Worm (Caenorhabditis elegans): Measurements from ENCODE around the gene Y37E11AL.2.

The Y37E11AL.2 gene

ce11 chrIV:3736244-3736643, 37.9 kb downstream of the Y37E11AL.2 start:
- TF ChIP-seq sea-1 (GFP tag; conservative IDR thresholded peaks at IDR 0.05) (no peak), hmg-4 (GFP tag; optimal IDR thresholded peaks at IDR 0.05) (no peak), F13C5.2 (tag; optimal IDR thresholded peaks at IDR 0.05) (no peak), tbx-11 (GFP tag; IDR thresholded peaks at IDR 0.05) (no peak), flt-1 (GFP tag; IDR thresholded peaks at IDR 0.05) (no peak), ama-1 (optimal IDR thresholded peaks at IDR 0.05) (no peak), ceh-13 (GFP tag; optimal IDR thresholded peaks at IDR 0.05) (no peak), tbx-37 (GFP tag; conservative IDR thresholded peaks at IDR 0.05) (no peak), ceh-36 (tag; optimal IDR thresholded peaks at IDR 0.05) (no peak), B0310.2 (tag; optimal IDR thresholded peaks at IDR 0.05) (no peak), aly-1 (tag; optimal IDR thresholded peaks at IDR 0.05) (no peak), hnd-1 (tag; optimal IDR thresholded peaks at IDR 0.05) (no peak), hmbx-1 (tag; optimal IDR thresholded peaks at IDR 0.05) (no peak), tra-4 (tag; optimal IDR thresholded peaks at IDR 0.05) (no peak), scrt-1 (GFP tag; IDR thresholded peaks at IDR 0.05) (no peak), ets-7 (tag; optimal IDR thresholded peaks at IDR 0.05) (no peak)

ce11 chrIV:3738655-3739403, 40.5 kb downstream of the Y37E11AL.2 start, which contains the start of gene nape-2:
TSS of gene nape-2 (minus strand) at chrIV:3738925.
- TF ChIP-seq aly-1 (tag; optimal IDR thresholded peaks at IDR 0.05), result no peak
- TF ChIP-seq scrt-1 (GFP tag; IDR thresholded peaks at IDR 0.05), result no peak
- TF ChIP-seq ets-7 (tag; optimal IDR thresholded peaks at IDR 0.05), result no peak
- TF ChIP-seq hmbx-1 (tag; optimal IDR thresholded peaks at IDR 0.05), result no peak

ce11 chrIV:3740830-3741477, 42.7 kb downstream of the Y37E11AL.2 start, which contains the start of gene nape-1:
TSS of gene nape-1 (minus strand) at chrIV:3740880.
- TF ChIP-seq tbx-11 (GFP tag; IDR thresholded peaks at IDR 0.05) (no peak), ceh-13 (GFP tag; optimal IDR thresholded peaks at IDR 0.05) (no peak), hmg-4 (GFP tag; optimal IDR thresholded peaks at IDR 0.05) (no peak), F13C5.2 (tag; optimal IDR thresholded peaks at IDR 0.05) (no peak), hmbx-1 (tag; optimal IDR thresholded peaks at IDR 0.05) (no peak), pes-1 (GFP tag; IDR thresholded peaks at IDR 0.05) (no peak), sea-1 (GFP tag; conservative IDR thresholded peaks at IDR 0.05) (no peak), aly-1 (tag; optimal IDR thresholded peaks at IDR 0.05) (no peak), hnd-1 (tag; optimal IDR thresholded peaks at IDR 0.05) (no peak), ama-1 (optimal IDR thresholded peaks at IDR 0.05) (no peak), flt-1 (GFP tag; IDR thresholded peaks at IDR 0.05) (no peak), ceh-36 (tag; optimal IDR thresholded peaks at IDR 0.05) (no peak), tbx-37 (GFP tag; conservative IDR thresholded peaks at IDR 0.05) (no peak), B0310.2 (tag; optimal IDR thresholded peaks at IDR 0.05) (no peak), tra-4 (tag; optimal IDR thresholded peaks at IDR 0.05) (no peak), ets-7 (tag; optimal IDR thresholded peaks at IDR 0.05) (no peak), scrt-1 (GFP tag; IDR thresholded peaks at IDR 0.05) (no peak)

ce11 chrIV:3741874-3742273, 43.6 kb downstream of the Y37E11AL.2 start:
- no peak for TF ChIP-seq flt-1 (GFP tag; IDR thresholded peaks at IDR 0.05)
- no peak for TF ChIP-seq hnd-1 (tag; optimal IDR thresholded peaks at IDR 0.05)
- no peak for TF ChIP-seq hmbx-1 (tag; optimal IDR thresholded peaks at IDR 0.05)
- no peak for TF ChIP-seq ama-1 (optimal IDR thresholded peaks at IDR 0.05)
- no peak for TF ChIP-seq ceh-13 (GFP tag; optimal IDR thresholded peaks at IDR 0.05)
- TF ChIP-seq scrt-1 (GFP tag; IDR thresholded peaks at IDR 0.05), result no peak
- TF ChIP-seq aly-1 (tag; optimal IDR thresholded peaks at IDR 0.05), result no peak
- no peak for TF ChIP-seq tra-4 (tag; optimal IDR thresholded peaks at IDR 0.05)

ce11 chrIV:3742426-3742839, 44.1 kb downstream of the Y37E11AL.2 start:
- TF ChIP-seq F13C5.2 (tag; optimal IDR thresholded peaks at IDR 0.05), result peak; percentile 28
- peak; percentile 73 for TF ChIP-seq hmg-4 (GFP tag; optimal IDR thresholded peaks at IDR 0.05)
- no peak for TF ChIP-seq hmbx-1 (tag; optimal IDR thresholded peaks at IDR 0.05)

- no peak for TF ChIP-seq tbx-11 (GFP tag; IDR thresholded peaks at IDR 0.05)
- no peak for TF ChIP-seq B0310.2 (tag; optimal IDR thresholded peaks at IDR 0.05)
- TF ChIP-seq hmg-4 (GFP tag; optimal IDR thresholded peaks at IDR 0.05), result no peak
- no peak for TF ChIP-seq scrt-1 (GFP tag; IDR thresholded peaks at IDR 0.05)
- TF ChIP-seq hmbx-1 (tag; optimal IDR thresholded peaks at IDR 0.05), result no peak
- no peak for TF ChIP-seq aly-1 (tag; optimal IDR thresholded peaks at IDR 0.05)
- TF ChIP-seq sea-1 (GFP tag; conservative IDR thresholded peaks at IDR 0.05), result no peak
- no peak for TF ChIP-seq F13C5.2 (tag; optimal IDR thresholded peaks at IDR 0.05)
- TF ChIP-seq ama-1 (optimal IDR thresholded peaks at IDR 0.05), result no peak
- TF ChIP-seq pes-1 (GFP tag; IDR thresholded peaks at IDR 0.05), result no peak
- no peak for TF ChIP-seq tbx-37 (GFP tag; conservative IDR thresholded peaks at IDR 0.05)
- no peak for TF ChIP-seq ceh-13 (GFP tag; optimal IDR thresholded peaks at IDR 0.05)
- no peak for TF ChIP-seq tra-4 (tag; optimal IDR thresholded peaks at IDR 0.05)
These were observed 45.4 kb downstream of the Y37E11AL.2 start, which contains the start of gene siah-1 for ce11 chrIV:3743748-3744147. TSS of gene siah-1 (plus strand) at chrIV:3744048.

- TF ChIP-seq pes-1 (GFP tag; IDR thresholded peaks at IDR 0.05), result no peak
- no peak for TF ChIP-seq B0310.2 (tag; optimal IDR thresholded peaks at IDR 0.05)
- TF ChIP-seq sea-1 (GFP tag; conservative IDR thresholded peaks at IDR 0.05), result no peak
- no peak for TF ChIP-seq tra-4 (tag; optimal IDR thresholded peaks at IDR 0.05)
- no peak for TF ChIP-seq ets-7 (tag; optimal IDR thresholded peaks at IDR 0.05)
- no peak for TF ChIP-seq ceh-13 (GFP tag; optimal IDR thresholded peaks at IDR 0.05)
- TF ChIP-seq tbx-37 (GFP tag; conservative IDR thresholded peaks at IDR 0.05), result no peak
- TF ChIP-seq hnd-1 (tag; optimal IDR thresholded peaks at IDR 0.05), result no peak
- no peak for TF ChIP-seq scrt-1 (GFP tag; IDR thresholded peaks at IDR 0.05)
- no peak for TF ChIP-seq ceh-36 (tag; optimal IDR thresholded peaks at IDR 0.05)
- no peak for TF ChIP-seq flt-1 (GFP tag; IDR thresholded peaks at IDR 0.05)
- no peak for TF ChIP-seq hmg-4 (GFP tag; optimal IDR thresholded peaks at IDR 0.05)
- no peak for TF ChIP-seq aly-1 (tag; optimal IDR thresholded peaks at IDR 0.05)
- no peak for TF ChIP-seq F13C5.2 (tag; optimal IDR thresholded peaks at IDR 0.05)
- TF ChIP-seq hmbx-1 (tag; optimal IDR thresholded peaks at IDR 0.05), result no peak
- TF ChIP-seq tbx-11 (GFP tag; IDR thresholded peaks at IDR 0.05), result no peak
These were observed 47.5 kb downstream of the Y37E11AL.2 start for ce11 chrIV:3745806-3746205.
